Worm (Caenorhabditis elegans) whole organism, midembryonic: ENCODE data around the gene W06G6.17.

ENCODE experiments used
- T22C8.4 ChIP-seq: fragments of 200-800 bp; sonication (Bioruptor generic); IDR thresholded peaks from 2 replicates; pipeline ENCODE4 v1.3.6; 2022; ENCODE audit warnings: missing genetic modification characterization, missing compliant biosample characterization
- cog-1 ChIP-seq: sonication (generic microtip); optimal IDR thresholded peaks from 2 replicates; lab custom pipeline; 2016; ENCODE audit warnings: missing genetic modification characterization, missing compliant biosample characterization
- flt-1 ChIP-seq: fragments of 200-800 bp; sonication (Bioruptor generic); IDR thresholded peaks from 2 replicates; pipeline ENCODE4 v1.3.6; 2022; ENCODE audit warnings: missing genetic modification characterization, missing compliant biosample characterization
- klf-2 ChIP-seq: fragments of 200-800 bp; sonication (Bioruptor generic); conservative IDR thresholded peaks from 2 replicates; pipeline ENCODE4 v1.3.6; 2022; ENCODE audit warnings: missing genetic modification reagents, missing genetic modification characterization, missing compliant biosample characterization
- ztf-29 ChIP-seq: fragments of 200-800 bp; sonication (Bioruptor generic); IDR thresholded peaks from 2 replicates; pipeline ENCODE4 v1.3.6; 2022; ENCODE audit warnings: missing genetic modification reagents, missing genetic modification characterization, missing compliant biosample characterization

- TF ChIP-seq ztf-29 (no peak), T22C8.4 (GFP tag; lab: Robert Waterston, UW) (no peak), flt-1 (no peak), klf-2 (GFP tag; lab: Robert Waterston, UW) (no peak), cog-1 (tag; lab: Kevin White, UChicago) (no peak)
These were observed 34.9 kb upstream of the W06G6.17 start, which contains the start of gene srw-44 for ce11 chrV:16679981-16680380.
